Fruit fly (Drosophila melanogaster) whole organism, embryonic: ENCODE measurements around the gene fan.

Experiments used
- Adf1 ChIP-seq: fragments of 200-800 bp; sonication (Bioruptor generic); IDR thresholded peaks from 2 replicates; pipeline ENCODE4 v1.3.6; 2022; ENCODE audit warnings: missing biosample characterization, missing genetic modification characterization
- Asciz ChIP-seq: fragments of 200-800 bp; sonication (Bioruptor generic); optimal IDR thresholded peaks from 2 replicates; lab custom pipeline; 2017; ENCODE audit warnings: missing biosample characterization, mild to moderate bottlenecking, missing genetic modification characterization, missing genetic modification reagents
- Atf6 ChIP-seq: fragments of 200-800 bp; sonication (Bioruptor generic); IDR thresholded peaks from 2 replicates; pipeline ENCODE4 v1.3.6; 2022; ENCODE audit warnings: missing biosample characterization, missing genetic modification characterization
- Bdp1 ChIP-seq: fragments of 200-800 bp; sonication (Bioruptor generic); optimal IDR thresholded peaks from 3 replicates; lab custom pipeline; 2016; ENCODE audit warnings: missing biosample characterization, missing genetic modification characterization
- CG10543 ChIP-seq: fragments of 200-800 bp; sonication (Bioruptor generic); optimal IDR thresholded peaks from 3 replicates; lab custom pipeline; 2017; ENCODE audit warnings: missing biosample characterization, mild to moderate bottlenecking, missing genetic modification characterization, moderate library complexity
- CG11247 ChIP-seq: fragments of 200-800 bp; sonication (Bioruptor generic); IDR thresholded peaks from 2 replicates; pipeline ENCODE4 v1.3.6; 2022; ENCODE audit warnings: missing biosample characterization, missing genetic modification characterization
- CG11398 ChIP-seq: fragments of 200-800 bp; sonication (Bioruptor generic); optimal IDR thresholded peaks from 2 replicates; lab custom pipeline; 2016; ENCODE audit warnings: missing biosample characterization, missing genetic modification characterization
- CG12769 ChIP-seq: fragments of 200-800 bp; sonication (Bioruptor generic); optimal IDR thresholded peaks from 2 replicates; lab custom pipeline; 2019; ENCODE audit warnings: missing biosample characterization, mild to moderate bottlenecking, missing genetic modification characterization, moderate library complexity
- CG13894 ChIP-seq: fragments of 200-800 bp; sonication (Bioruptor generic); optimal IDR thresholded peaks from 3 replicates; lab custom pipeline; 2018; ENCODE audit warnings: missing biosample characterization, mild to moderate bottlenecking, missing genetic modification characterization, moderate library complexity
- CG15073 ChIP-seq: fragments of 200-800 bp; sonication (Bioruptor generic); optimal IDR thresholded peaks from 2 replicates; lab custom pipeline; 2016; ENCODE audit warnings: missing biosample characterization, missing genetic modification characterization
- CG15514 ChIP-seq: fragments of 200-800 bp; sonication (Bioruptor generic); optimal IDR thresholded peaks from 3 replicates; lab custom pipeline; 2017; ENCODE audit warnings: missing biosample characterization, missing genetic modification characterization, mild to moderate bottlenecking, moderate library complexity, missing genetic modification reagents
- CG18011 ChIP-seq: fragments of 200-800 bp; sonication (Bioruptor generic); optimal IDR thresholded peaks from 2 replicates; lab custom pipeline; 2017; ENCODE audit warnings: missing biosample characterization, missing genetic modification characterization, mild to moderate bottlenecking, moderate library complexity, missing genotype
- CG2120 ChIP-seq: fragments of 200-800 bp; sonication (Bioruptor generic); optimal IDR thresholded peaks from 3 replicates; lab custom pipeline; 2016; ENCODE audit warnings: missing biosample characterization, missing genetic modification characterization
- CG3163 ChIP-seq: fragments of 200-800 bp; sonication (Bioruptor generic); optimal IDR thresholded peaks from 3 replicates; lab custom pipeline; 2016; ENCODE audit warnings: missing biosample characterization, missing genetic modification characterization
- CG32532 ChIP-seq: fragments of 200-800 bp; sonication (Bioruptor generic); IDR thresholded peaks from 2 replicates; pipeline ENCODE4 v1.3.6; 2022; ENCODE audit warnings: missing biosample characterization, missing genetic modification characterization
- CG6689 ChIP-seq: fragments of 200-800 bp; sonication (Bioruptor generic); IDR thresholded peaks from 2 replicates; pipeline ENCODE4 v1.3.6; 2022; ENCODE audit warnings: missing biosample characterization, missing genetic modification characterization
- CG6813 ChIP-seq: fragments of 200-800 bp; sonication (Bioruptor generic); optimal IDR thresholded peaks from 2 replicates; lab custom pipeline; 2017; ENCODE audit warnings: missing biosample characterization, missing genetic modification characterization, mild to moderate bottlenecking, moderate library complexity, missing genetic modification reagents
- CG7271 ChIP-seq: fragments of 200-800 bp; sonication (Bioruptor generic); optimal IDR thresholded peaks from 2 replicates; lab custom pipeline; 2018; ENCODE audit warnings: missing biosample characterization, mild to moderate bottlenecking, missing genetic modification characterization, moderate library complexity
- D19B ChIP-seq: fragments of 200-800 bp; sonication (Bioruptor generic); optimal IDR thresholded peaks from 2 replicates; lab custom pipeline; 2017; ENCODE audit warnings: missing biosample characterization, mild to moderate bottlenecking, missing genetic modification characterization
- E2f2 ChIP-seq: fragments of 200-800 bp; sonication (Bioruptor generic); IDR thresholded peaks from 2 replicates; pipeline ENCODE4 v1.3.6; 2022; ENCODE audit warnings: missing biosample characterization, missing genetic modification characterization
- HmgZ ChIP-seq: fragments of 200-800 bp; sonication (Bioruptor generic); optimal IDR thresholded peaks from 2 replicates; lab custom pipeline; 2018; ENCODE audit warnings: missing biosample characterization, mild to moderate bottlenecking, missing genetic modification characterization
- Med ChIP-seq: fragments of 200-800 bp; sonication (Bioruptor generic); peaks from one replicate; lab custom pipeline; 2016; ENCODE audit warnings: missing biosample characterization, missing genetic modification characterization, mild to moderate bottlenecking, inconsistent platforms, moderate library complexity
- Meics ChIP-seq: fragments of 200-800 bp; sonication (Bioruptor generic); optimal IDR thresholded peaks from 2 replicates; lab custom pipeline; 2017; ENCODE audit warnings: missing biosample characterization, mild to moderate bottlenecking, missing genetic modification characterization
- Neu2 ChIP-seq: fragments of 200-800 bp; sonication (Bioruptor generic); optimal IDR thresholded peaks from 3 replicates; lab custom pipeline; 2016; ENCODE audit warnings: missing biosample characterization, missing genetic modification characterization, borderline replicate concordance
- Pdp1 ChIP-seq, 2 experiments: fragments of 200-800 bp; sonication (Bioruptor generic); optimal IDR thresholded peaks; 3 replicates each; lab custom pipeline; 2016; ENCODE audit warnings: missing biosample characterization in 2 of 2, missing genetic modification characterization in 2 of 2, mild to moderate bottlenecking in 1 of 2, moderate library complexity in 1 of 2
- Rfx ChIP-seq: fragments of 200-800 bp; sonication (Bioruptor generic); IDR thresholded peaks from 2 replicates; pipeline ENCODE4 v1.3.6; 2022; ENCODE audit warnings: missing biosample characterization, missing genetic modification characterization
- Trl ChIP-seq, 3 experiments: fragments of >200 bp in 2 of 3; fragments of 200-800 bp in 1 of 3; sonication (Bioruptor generic) in 1 of 3; optimal IDR thresholded peaks; 2 replicates in 1 of 3; 3 replicates in 2 of 3; lab custom pipeline; 2016 to 2017; ENCODE audit warnings: missing biosample characterization in 1 of 3, missing genetic modification characterization in 1 of 3
- Xrp1 ChIP-seq: fragments of 200-800 bp; sonication (Bioruptor generic); IDR thresholded peaks from 2 replicates; pipeline ENCODE4 v1.3.6; 2022; ENCODE audit warnings: missing biosample characterization, missing genetic modification characterization
- chinmo ChIP-seq: fragments of 200-800 bp; sonication (Bioruptor generic); IDR thresholded peaks from 4 replicates; pipeline ENCODE4 v1.3.6; 2022; ENCODE audit warnings: missing biosample characterization, missing genetic modification characterization; ENCODE audit not compliant: partially characterized antibody
- chm ChIP-seq: fragments of 200-800 bp; sonication (Bioruptor generic); IDR thresholded peaks from 2 replicates; pipeline ENCODE4 v1.3.6; 2022; ENCODE audit warnings: missing biosample characterization, missing genetic modification characterization
- crol ChIP-seq: fragments of 200-800 bp; sonication (Bioruptor generic); IDR thresholded peaks from 2 replicates; pipeline ENCODE4 v1.3.6; 2022; ENCODE audit warnings: missing biosample characterization, missing genetic modification characterization
- cwo ChIP-seq: fragments of 200-800 bp; sonication (Bioruptor generic); optimal IDR thresholded peaks from 3 replicates; lab custom pipeline; 2017; ENCODE audit warnings: missing biosample characterization, missing genetic modification characterization, mild to moderate bottlenecking, moderate library complexity, missing genetic modification reagents
- dysf ChIP-seq: fragments of 200-800 bp; sonication (Bioruptor generic); IDR thresholded peaks from 3 replicates; pipeline ENCODE4 v1.3.6; 2022; ENCODE audit warnings: missing biosample characterization, missing genetic modification characterization
- ewg ChIP-seq: fragments of 200-800 bp; sonication (Bioruptor generic); optimal IDR thresholded peaks from 3 replicates; lab custom pipeline; 2017; ENCODE audit warnings: mild to moderate bottlenecking, missing biosample characterization, missing genetic modification reagents, missing genetic modification characterization
- gce ChIP-seq: fragments of 200-800 bp; sonication (Bioruptor generic); IDR thresholded peaks from 3 replicates; pipeline ENCODE4 v1.3.6; 2022; ENCODE audit warnings: missing biosample characterization, missing genetic modification characterization
- hkb ChIP-seq, 2 experiments: fragments of 200-800 bp in 1 of 2; fragments of >200 bp in 1 of 2; sonication (Bioruptor generic) in 1 of 2; IDR thresholded peaks in 1 of 2; optimal IDR thresholded peaks in 1 of 2; 2 replicates each; pipeline versions ENCODE4 v1.3.6 to Lab custom; 2017 to 2022; ENCODE audit warnings: missing biosample characterization in 1 of 2, missing genetic modification characterization in 1 of 2
- kni ChIP-seq: fragments of 200-800 bp; sonication (Bioruptor generic); optimal IDR thresholded peaks from 3 replicates; lab custom pipeline; 2017; ENCODE audit warnings: mild to moderate bottlenecking, missing biosample characterization, missing genetic modification reagents, missing genetic modification characterization
- knrl ChIP-seq: fragments of 200-800 bp; sonication (Bioruptor generic); IDR thresholded peaks from 3 replicates; pipeline ENCODE4 v1.3.6; 2022; ENCODE audit warnings: missing biosample characterization, missing genetic modification characterization; ENCODE audit not compliant: partially characterized antibody
- lab ChIP-seq: fragments of 200-800 bp; sonication (Bioruptor generic); optimal IDR thresholded peaks from 3 replicates; lab custom pipeline; 2017; ENCODE audit warnings: missing biosample characterization, missing genetic modification characterization, mild to moderate bottlenecking, moderate library complexity, missing genetic modification reagents
- lilli ChIP-seq: fragments of 200-800 bp; sonication (Bioruptor generic); optimal IDR thresholded peaks from 3 replicates; lab custom pipeline; 2016; ENCODE audit warnings: missing biosample characterization, missing genetic modification characterization
- oc ChIP-seq: fragments of 200-800 bp; sonication (Bioruptor generic); optimal IDR thresholded peaks from 2 replicates; lab custom pipeline; 2018; ENCODE audit warnings: missing biosample characterization, mild to moderate bottlenecking, missing genetic modification characterization, moderate library complexity
- onecut ChIP-seq: fragments of 200-800 bp; sonication (Bioruptor generic); IDR thresholded peaks from 2 replicates; pipeline ENCODE4 v1.3.6; 2022; ENCODE audit warnings: missing biosample characterization, missing genetic modification characterization
- row ChIP-seq: fragments of 200-800 bp; sonication (Bioruptor generic); IDR thresholded peaks from 3 replicates; pipeline ENCODE4 v1.3.6; 2022; ENCODE audit warnings: missing biosample characterization, missing genetic modification characterization
- schlank ChIP-seq: fragments of 200-800 bp; sonication (Bioruptor generic); optimal IDR thresholded peaks from 2 replicates; lab custom pipeline; 2018; ENCODE audit warnings: missing biosample characterization, mild to moderate bottlenecking, missing genetic modification characterization
- sens ChIP-seq: fragments of 200-800 bp; sonication (Bioruptor generic); peaks from one replicate; lab custom pipeline; 2016; ENCODE audit warnings: missing biosample characterization, missing genetic modification characterization
- vvl ChIP-seq: fragments of 200-800 bp; sonication (Bioruptor generic); IDR thresholded peaks from 2 replicates; pipeline ENCODE4 v1.3.6; 2022; ENCODE audit warnings: missing biosample characterization, missing genetic modification characterization

The fan gene

DNA sequence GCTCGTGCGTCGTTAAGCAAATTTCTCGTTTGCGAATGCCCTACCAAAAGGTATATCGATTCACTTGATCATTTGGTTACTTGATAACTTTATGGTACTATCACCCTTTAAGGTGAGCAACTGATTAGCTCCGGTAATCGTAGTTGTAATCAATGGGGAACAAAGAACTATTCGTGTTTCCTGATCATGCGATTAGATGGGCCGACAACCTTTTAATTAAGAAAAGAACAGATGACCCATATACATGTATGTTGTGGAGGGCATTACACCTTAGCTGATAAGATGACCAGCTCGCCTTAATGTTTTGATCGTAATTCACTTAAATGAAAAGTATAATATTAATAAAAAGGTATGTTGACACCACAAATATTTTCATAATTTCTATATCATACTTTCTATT is 35.6 kb upstream of the fan start (continued):
- TF ChIP-seq Neu2 (GFP tag; lab: Kevin White, UChicago) (no peak), CG2120 (peak; percentile 15), Meics (GFP tag; lab: Kevin White, UChicago) (peak; percentile 24), sens (GFP tag; lab: Kevin White, UChicago) (peak; percentile 57), CG10543 (GFP tag; lab: Kevin White, UChicago) (no peak)

DNA sequence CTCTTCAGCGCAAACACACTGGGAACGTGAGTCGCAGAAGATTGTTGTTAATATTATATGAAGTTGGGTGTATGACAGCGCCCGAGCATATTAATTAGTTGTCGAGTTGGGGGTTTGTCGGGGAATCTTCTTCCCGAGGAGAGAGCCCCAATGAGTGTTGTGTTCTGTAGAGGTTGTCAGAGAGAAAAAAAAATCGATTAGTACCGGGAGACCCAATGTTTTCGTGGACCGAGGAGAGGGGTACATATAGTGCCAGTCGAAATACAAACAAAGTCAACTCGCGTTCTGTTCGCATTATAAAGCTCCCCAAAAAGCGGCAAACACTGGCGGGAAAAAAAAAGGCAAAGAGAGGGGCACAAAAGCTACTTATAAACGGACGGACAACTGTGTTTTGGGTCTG is 35.1 kb upstream of the fan start:
- no peak for TF ChIP-seq CG11398 (GFP tag; lab: Kevin White, UChicago)
- peak; percentile 36 for TF ChIP-seq CG12769 (tag; lab: Kevin White, UChicago)
- no peak for TF ChIP-seq Pdp1 (GFP tag; optimal IDR thresholded peaks at IDR 0.05; lab: Kevin White, UChicago)
- TF ChIP-seq crol (GFP tag; lab: Robert Waterston, UW) = peak; percentile 70
- peak; percentile 44; the same call in 1 of the 2 replicates for TF ChIP-seq Rfx (GFP tag; lab: Robert Waterston, UW)
- peak; percentile 40; the same call in 1 of the 2 replicates for TF ChIP-seq Atf6 (GFP tag; lab: Robert Waterston, UW)
- TF ChIP-seq Asciz (GFP tag; lab: Kevin White, UChicago) = no peak
- TF ChIP-seq CG13894 (tag; lab: Kevin White, UChicago) = peak; percentile 91
- no peak for TF ChIP-seq CG7271 (tag; lab: Kevin White, UChicago)
- TF ChIP-seq CG6813 = no peak
- no peak for TF ChIP-seq Bdp1 (GFP tag; lab: Kevin White, UChicago)
- TF ChIP-seq lab = peak; percentile 47
- no peak for TF ChIP-seq lilli (GFP tag; lab: Kevin White, UChicago)
- peak; percentile 16 for TF ChIP-seq oc
- TF ChIP-seq chinmo (GFP tag; lab: Robert Waterston, UW) = 0 out of 4 replicates have a peak, but pooled peaks have one; percentile 26
- peak; percentile 51; the same call in 2 of the 3 replicates for TF ChIP-seq row (GFP tag; lab: Robert Waterston, UW)
- peak; percentile 84 for TF ChIP-seq Med
- peak; percentile 38; the same call in 1 of the 2 replicates for TF ChIP-seq CG11247 (GFP tag; lab: Robert Waterston, UW)
- peak; percentile 50 for TF ChIP-seq CG3163 (GFP tag; lab: Kevin White, UChicago)
- TF ChIP-seq onecut (GFP tag; lab: Robert Waterston, UW) = peak; percentile 70
- TF ChIP-seq chm (GFP tag; lab: Robert Waterston, UW) = 0 out of 2 replicates have a peak, but pooled peaks have one; percentile 23
- 0 out of 3 replicates have a peak, but pooled peaks have one; percentile 18 for TF ChIP-seq dysf (GFP tag; lab: Robert Waterston, UW)
- peak; percentile 18; the same call in 1 of the 2 replicates for TF ChIP-seq E2f2 (GFP tag; lab: Robert Waterston, UW)
- TF ChIP-seq kni (GFP tag; lab: Kevin White, UChicago) = peak; percentile 67
- no peak for TF ChIP-seq hkb (optimal IDR thresholded peaks at IDR 0.05; lab: Kevin White, UChicago)
- 0 out of 2 replicates have a peak, but pooled peaks have one; percentile 19 for TF ChIP-seq hkb (GFP tag; IDR thresholded peaks at IDR 0.05; lab: Robert Waterston, UW)
- peak; percentile 41 for TF ChIP-seq D19B (GFP tag; lab: Kevin White, UChicago)
- no peak for TF ChIP-seq ewg (GFP tag; lab: Kevin White, UChicago)
- peak; percentile 10 to 43 for TF ChIP-seq Trl (optimal IDR thresholded peaks at IDR 0.05; lab: Kevin White, UChicago)
- no peak for TF ChIP-seq Trl (GFP tag; optimal IDR thresholded peaks at IDR 0.05; lab: Kevin White, UChicago)
- peak; percentile 49; the same call in 1 of the 2 replicates for TF ChIP-seq vvl (GFP tag; lab: Robert Waterston, UW)
- 0 out of 2 replicates have a peak, but pooled peaks have one; percentile 15 for TF ChIP-seq CG6689 (GFP tag; lab: Robert Waterston, UW)
- TF ChIP-seq CG32532 (GFP tag; lab: Robert Waterston, UW) = peak; percentile 44
- TF ChIP-seq gce (GFP tag; lab: Robert Waterston, UW) = 0 out of 3 replicates have a peak, but pooled peaks have one; percentile 26
- peak; percentile 22 for TF ChIP-seq CG15514
- 0 out of 2 replicates have a peak, but pooled peaks have one; percentile 12 for TF ChIP-seq Xrp1
- TF ChIP-seq Adf1 = 0 out of 2 replicates have a peak, but pooled peaks have one; percentile 31
- peak; percentile 5 for TF ChIP-seq HmgZ (tag; lab: Kevin White, UChicago)
- TF ChIP-seq cwo = peak; percentile 3
- TF ChIP-seq schlank = peak; percentile 6
- peak; percentile 23 for TF ChIP-seq CG15073 (GFP tag; lab: Kevin White, UChicago)
- no peak for TF ChIP-seq knrl (GFP tag; lab: Robert Waterston, UW)
- TF ChIP-seq CG18011 (GFP tag; lab: Kevin White, UChicago) = peak; percentile 60
